Fruit fly (Drosophila melanogaster): ENCODE results near the gene CG33725.

- no peak for TF ChIP-seq psq (optimal IDR thresholded peaks at IDR 0.05)
- TF ChIP-seq h (optimal IDR thresholded peaks at IDR 0.05): no peak
- TF ChIP-seq Myc (optimal IDR thresholded peaks at IDR 0.05): no peak
- no peak for TF ChIP-seq ttk (optimal IDR thresholded peaks at IDR 0.05)
- TF ChIP-seq insv (optimal IDR thresholded peaks at IDR 0.05): no peak
Measured at dm6 chr3L:12471471-12471978, 10.9 kb upstream of the CG33725 start, which contains the start of gene CG10616.
